Worm (Caenorhabditis elegans): ENCODE measurements around the gene spas-1.

DNA sequence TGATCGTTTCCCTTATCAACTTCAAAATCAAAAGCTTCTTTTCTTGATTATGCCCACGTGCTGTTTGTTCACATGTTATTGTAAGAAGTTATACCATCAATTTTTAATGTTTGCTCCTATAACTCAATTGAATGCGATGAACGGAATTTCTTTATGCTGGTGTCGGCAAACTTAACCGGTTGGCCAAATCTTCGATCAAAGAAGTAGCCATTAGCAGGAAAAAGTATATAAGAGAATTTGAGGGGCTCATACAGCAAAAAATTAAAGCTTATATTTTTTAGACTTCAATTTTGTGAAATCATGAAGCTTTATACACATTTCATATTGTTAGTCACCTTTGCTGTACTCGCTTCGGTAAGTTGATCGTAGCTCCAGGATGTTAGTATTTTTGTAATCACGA is 1.8 kb upstream of the spas-1 start, which contains the start of gene pqn-16:
- TF ChIP-seq him-1 (tag; optimal IDR thresholded peaks at IDR 0.05) = no peak
- TF ChIP-seq dao-5 (tag; optimal IDR thresholded peaks at IDR 0.05) = no peak
